Worm (Caenorhabditis elegans) whole organism, L3 larva: ENCODE results near the gene lec-10.

Experiments used
- R02D3.7 ChIP-seq: fragments of 150-350 bp; optimal IDR thresholded peaks from 2 replicates; lab custom pipeline; 2014; ENCODE audit warnings: missing biosample characterization, missing genetic modification characterization
- egl-27 ChIP-seq: sonication (generic microtip); optimal IDR thresholded peaks from 4 replicates; lab custom pipeline; 2017; ENCODE audit warnings: missing biosample characterization, missing genetic modification reagents, missing genetic modification characterization
- ztf-4 ChIP-seq: fragments of 150-350 bp; optimal IDR thresholded peaks from 2 replicates; lab custom pipeline; 2014; ENCODE audit warnings: missing biosample characterization, missing genetic modification characterization

ce11 chrV:6513356-6513755 is 24.4 kb upstream of the lec-10 start:
- TF ChIP-seq R02D3.7 (tag; lab: Kevin White, UChicago) (no peak), ztf-4 (tag; lab: Kevin White, UChicago) (no peak), egl-27 (no peak)
